Fruit fly (Drosophila melanogaster) whole organism, pupa: Measurements from ENCODE around the gene ATPsynGL.

Experiments
- CG10348 ChIP-seq: fragments of 200-800 bp; sonication (Bioruptor generic); IDR thresholded peaks from 2 replicates; pipeline ENCODE4 v1.3.6; 2022; ENCODE audit warnings: missing biosample characterization, missing genetic modification characterization
- CG12605 ChIP-seq: fragments of 200-800 bp; sonication (Bioruptor generic); IDR thresholded peaks from 2 replicates; pipeline ENCODE4 v1.3.6; 2022; ENCODE audit warnings: missing biosample characterization, missing genetic modification characterization
- CG13204 ChIP-seq: fragments of 200-800 bp; sonication (Bioruptor generic); optimal IDR thresholded peaks from 2 replicates; lab custom pipeline; 2018; ENCODE audit warnings: missing biosample characterization, mild to moderate bottlenecking, missing genetic modification characterization, moderate library complexity
- CG14655 ChIP-seq: fragments of 200-800 bp; sonication (Bioruptor generic); optimal IDR thresholded peaks from 3 replicates; lab custom pipeline; 2017; ENCODE audit warnings: mild to moderate bottlenecking, missing biosample characterization, missing genetic modification reagents, missing genetic modification characterization
- CG15710 ChIP-seq: fragments of 200-800 bp; sonication (Bioruptor generic); optimal IDR thresholded peaks from 2 replicates; lab custom pipeline; 2018; ENCODE audit warnings: missing biosample characterization, mild to moderate bottlenecking, missing genetic modification characterization, moderate library complexity
- CG17806 ChIP-seq: fragments of 200-800 bp; sonication (Bioruptor generic); optimal IDR thresholded peaks from 2 replicates; lab custom pipeline; 2018; ENCODE audit warnings: missing biosample characterization, mild to moderate bottlenecking, missing genetic modification characterization, moderate library complexity
- CG32121 ChIP-seq: fragments of 200-800 bp; sonication (Bioruptor generic); IDR thresholded peaks from 2 replicates; pipeline ENCODE4 v1.3.6; 2022; ENCODE audit warnings: missing biosample characterization, missing genetic modification characterization
- CG34367 ChIP-seq: fragments of 200-800 bp; sonication (Bioruptor generic); optimal IDR thresholded peaks from 2 replicates; lab custom pipeline; 2018; ENCODE audit warnings: missing biosample characterization, mild to moderate bottlenecking, missing genetic modification characterization
- CG4496 ChIP-seq: fragments of 200-800 bp; sonication (Bioruptor generic); IDR thresholded peaks from 3 replicates; pipeline ENCODE4 v1.3.6; 2022; ENCODE audit warnings: missing biosample characterization, missing genetic modification characterization
- CG8159 ChIP-seq: fragments of 200-800 bp; sonication (Bioruptor generic); optimal IDR thresholded peaks from 3 replicates; lab custom pipeline; 2018; ENCODE audit warnings: missing biosample characterization, mild to moderate bottlenecking, missing genetic modification characterization, moderate library complexity
- CG8301 ChIP-seq: fragments of 200-800 bp; sonication (Bioruptor generic); optimal IDR thresholded peaks from 2 replicates; lab custom pipeline; 2018; ENCODE audit warnings: missing biosample characterization, mild to moderate bottlenecking, missing genetic modification characterization
- CG9948 ChIP-seq: fragments of 200-800 bp; sonication (Bioruptor generic); optimal IDR thresholded peaks from 2 replicates; lab custom pipeline; 2018; ENCODE audit warnings: missing biosample characterization, mild to moderate bottlenecking, missing genetic modification characterization, moderate library complexity
- D1 ChIP-seq: fragments of 200-800 bp; sonication (Bioruptor generic); optimal IDR thresholded peaks from 2 replicates; lab custom pipeline; 2018; ENCODE audit warnings: missing biosample characterization, mild to moderate bottlenecking, missing genetic modification characterization, moderate library complexity
- EcR ChIP-seq: fragments of 200-800 bp; sonication (Bioruptor generic); optimal IDR thresholded peaks from 3 replicates; lab custom pipeline; 2019; ENCODE audit warnings: missing biosample characterization, missing genetic modification characterization, mild to moderate bottlenecking, moderate library complexity, missing genetic modification reagents
- Ets98B ChIP-seq: fragments of 200-800 bp; sonication (Bioruptor generic); IDR thresholded peaks from 2 replicates; pipeline ENCODE4 v1.3.6; 2022; ENCODE audit warnings: missing biosample characterization, missing genetic modification characterization
- Pif1A ChIP-seq: fragments of 200-800 bp; sonication (Bioruptor generic); optimal IDR thresholded peaks from 3 replicates; lab custom pipeline; 2016; ENCODE audit warnings: missing biosample characterization, missing genetic modification characterization
- Pif1B ChIP-seq: fragments of 200-800 bp; sonication (Bioruptor generic); optimal IDR thresholded peaks from 3 replicates; lab custom pipeline; 2016; ENCODE audit warnings: missing biosample characterization, missing genetic modification characterization
- Snoo ChIP-seq: fragments of 200-800 bp; sonication (Bioruptor generic); optimal IDR thresholded peaks from 3 replicates; lab custom pipeline; 2017; ENCODE audit warnings: missing biosample characterization, mild to moderate bottlenecking, missing genetic modification characterization, inconsistent platforms
- fd96Ca ChIP-seq: fragments of 200-800 bp; sonication (Bioruptor generic); IDR thresholded peaks from 3 replicates; pipeline ENCODE4 v1.3.6; 2022; ENCODE audit warnings: missing biosample characterization, missing genetic modification characterization
- gl ChIP-seq: fragments of 200-800 bp; sonication (Bioruptor generic); optimal IDR thresholded peaks from 2 replicates; lab custom pipeline; 2018; ENCODE audit warnings: missing biosample characterization, mild to moderate bottlenecking, missing genetic modification characterization
- rn ChIP-seq: fragments of 200-800 bp; sonication (Bioruptor generic); IDR thresholded peaks from 2 replicates; pipeline ENCODE4 v1.3.6; 2022; ENCODE audit warnings: missing biosample characterization, missing genetic modification characterization

ATPsynGL gene

DNA sequence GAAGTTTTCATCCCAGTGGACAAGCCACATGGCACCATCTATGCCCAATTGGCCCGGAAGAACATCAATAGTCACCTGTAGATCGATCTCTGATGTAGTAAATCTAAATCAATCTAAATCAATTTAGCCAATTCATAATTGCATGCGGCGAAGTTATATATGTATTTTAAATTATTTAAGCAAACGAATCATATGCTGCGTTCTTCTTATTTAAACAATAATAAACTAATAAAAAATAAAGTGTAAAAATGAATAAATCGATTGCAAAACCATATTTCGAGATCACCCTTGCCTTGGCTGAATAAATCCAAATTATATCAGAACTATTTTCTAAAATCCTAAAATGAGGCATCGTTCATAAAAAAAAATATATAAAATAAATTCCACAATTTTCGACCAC lies 34.1 kb downstream of the ATPsynGL start, which contains the start of gene CG7164:
Gene CG7164, plus strand, starts transcription at position 301 of the 400 bp plus-strand sequence.
- TF ChIP-seq gl (no peak), fd96Ca (GFP tag; lab: Robert Waterston, UW) (no peak), CG10348 (no peak), EcR (no peak), rn (GFP tag; lab: Robert Waterston, UW) (no peak), CG15710 (tag; lab: Kevin White, UChicago) (no peak), CG8159 (no peak), CG17806 (no peak), CG4496 (GFP tag; lab: Robert Waterston, UW) (no peak), Snoo (tag; lab: Kevin White, UChicago) (no peak), CG32121 (GFP tag; lab: Robert Waterston, UW) (no peak), CG9948 (no peak), CG12605 (GFP tag; lab: Robert Waterston, UW) (no peak), Ets98B (no peak), CG34367 (tag; lab: Kevin White, UChicago) (no peak), Pif1B (no peak), Pif1A (GFP tag; lab: Kevin White, UChicago) (no peak), CG13204 (GFP tag; lab: Kevin White, UChicago) (no peak), CG8301 (no peak)

DNA sequence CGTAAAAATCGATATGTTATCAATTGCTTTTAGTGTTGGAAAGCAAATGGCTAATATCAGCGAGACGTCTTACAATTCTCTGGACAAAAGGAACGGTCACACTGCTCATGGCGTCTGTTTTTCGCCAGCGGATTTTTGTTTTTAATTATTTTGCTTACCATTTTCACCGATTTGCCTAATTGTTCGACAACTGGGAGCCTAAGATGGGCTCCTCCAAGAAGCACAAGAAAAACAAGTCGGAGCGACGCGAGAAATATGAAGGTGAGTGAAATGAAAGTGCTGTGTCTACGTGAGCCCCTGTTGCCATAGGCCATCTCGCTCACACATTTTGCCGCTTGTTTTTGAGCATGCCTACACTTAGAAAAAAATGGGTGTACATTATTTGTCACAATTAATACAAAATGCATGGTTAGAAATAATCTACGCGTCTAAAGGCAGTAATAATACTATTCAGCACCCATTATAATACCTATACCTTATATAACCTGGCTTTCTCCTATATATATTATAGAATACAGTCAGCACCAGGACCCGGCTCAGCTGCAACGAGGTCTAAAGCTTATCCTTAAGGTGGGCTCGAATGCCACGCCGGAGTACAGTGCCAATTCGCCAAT lies 35.8 kb downstream of the ATPsynGL start, which contains the start of gene Brd7-9:
Gene Brd7-9, plus strand, starts transcription at position 78 of the 614 bp plus-strand sequence.
- peak; percentile 59 for TF ChIP-seq CG34367 (tag; lab: Kevin White, UChicago)
- TF ChIP-seq D1 (tag; lab: Kevin White, UChicago) = no peak
- peak; percentile 80 for TF ChIP-seq CG14655 (GFP tag; lab: Kevin White, UChicago)
- TF ChIP-seq CG15710 (tag; lab: Kevin White, UChicago) = no peak
- no peak for TF ChIP-seq CG10348
- peak; percentile 68 for TF ChIP-seq CG8159
- TF ChIP-seq Pif1A (GFP tag; lab: Kevin White, UChicago) = peak; percentile 80
- no peak for TF ChIP-seq CG17806
- TF ChIP-seq CG12605 (GFP tag; lab: Robert Waterston, UW) = peak; percentile 82
- TF ChIP-seq EcR = no peak
- TF ChIP-seq Ets98B = peak; percentile 86
- TF ChIP-seq gl = peak; percentile 51
- peak; percentile 74 for TF ChIP-seq fd96Ca (GFP tag; lab: Robert Waterston, UW)
- TF ChIP-seq rn (GFP tag; lab: Robert Waterston, UW) = 0 out of 2 replicates have a peak, but pooled peaks have one; percentile 7
- peak; percentile 91 for TF ChIP-seq CG4496 (GFP tag; lab: Robert Waterston, UW)
- TF ChIP-seq Snoo (tag; lab: Kevin White, UChicago) = no peak
- TF ChIP-seq Pif1B = peak; percentile 79
- TF ChIP-seq CG9948 = no peak
- TF ChIP-seq CG13204 (GFP tag; lab: Kevin White, UChicago) = no peak
- TF ChIP-seq CG8301 = peak; percentile 80
- TF ChIP-seq CG32121 (GFP tag; lab: Robert Waterston, UW) = peak; percentile 79

DNA sequence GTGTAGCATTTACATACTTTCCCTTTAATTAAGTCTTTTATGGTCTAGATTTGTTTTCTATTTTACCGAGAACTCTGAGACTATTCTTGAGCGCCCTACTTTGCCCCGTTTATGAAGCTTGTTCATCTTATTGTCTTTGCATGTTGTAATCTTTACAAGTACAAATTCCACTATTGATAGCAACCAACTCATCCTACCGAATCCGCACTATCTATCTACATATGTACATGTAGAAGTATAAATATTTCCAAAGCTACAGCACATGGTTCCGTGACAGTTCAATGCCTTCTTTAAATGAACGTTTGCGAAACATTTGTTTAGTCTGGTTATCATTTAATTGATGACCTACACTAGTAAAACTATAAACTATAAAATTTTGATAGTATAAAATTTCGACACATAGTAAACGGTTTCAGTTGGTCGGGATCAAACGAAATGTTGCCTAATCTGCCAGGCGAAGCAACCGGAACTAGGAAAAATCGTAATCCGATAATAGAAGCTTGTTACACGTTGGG lies 41.9 kb downstream of the ATPsynGL start:
- peak; percentile 9; the same call in 1 of the 2 replicates for TF ChIP-seq Ets98B
- no peak for TF ChIP-seq Pif1B
- no peak for TF ChIP-seq CG15710 (tag; lab: Kevin White, UChicago)

DNA sequence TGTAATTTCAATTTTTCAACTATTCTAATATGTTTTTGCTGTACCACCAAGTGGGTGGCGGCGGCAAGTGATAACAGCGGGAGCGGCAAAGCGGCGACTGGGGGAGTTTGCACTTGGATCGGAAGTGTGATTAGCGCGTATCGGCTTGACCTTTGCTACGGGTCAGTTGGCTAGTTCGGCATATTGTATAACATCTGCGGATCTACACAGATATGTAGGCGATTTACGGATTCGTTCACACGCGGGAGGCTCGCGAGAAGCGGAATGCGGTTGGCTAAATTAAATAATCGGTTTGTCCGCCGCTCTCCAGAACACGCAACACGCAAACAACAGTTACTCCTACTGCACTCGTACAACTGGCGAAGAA lies 43.0 kb downstream of the ATPsynGL start:
- TF ChIP-seq fd96Ca (GFP tag; lab: Robert Waterston, UW) (no peak), CG34367 (tag; lab: Kevin White, UChicago) (no peak), EcR (no peak), CG8301 (no peak), D1 (tag; lab: Kevin White, UChicago) (no peak), gl (no peak), CG4496 (GFP tag; lab: Robert Waterston, UW) (no peak)

DNA sequence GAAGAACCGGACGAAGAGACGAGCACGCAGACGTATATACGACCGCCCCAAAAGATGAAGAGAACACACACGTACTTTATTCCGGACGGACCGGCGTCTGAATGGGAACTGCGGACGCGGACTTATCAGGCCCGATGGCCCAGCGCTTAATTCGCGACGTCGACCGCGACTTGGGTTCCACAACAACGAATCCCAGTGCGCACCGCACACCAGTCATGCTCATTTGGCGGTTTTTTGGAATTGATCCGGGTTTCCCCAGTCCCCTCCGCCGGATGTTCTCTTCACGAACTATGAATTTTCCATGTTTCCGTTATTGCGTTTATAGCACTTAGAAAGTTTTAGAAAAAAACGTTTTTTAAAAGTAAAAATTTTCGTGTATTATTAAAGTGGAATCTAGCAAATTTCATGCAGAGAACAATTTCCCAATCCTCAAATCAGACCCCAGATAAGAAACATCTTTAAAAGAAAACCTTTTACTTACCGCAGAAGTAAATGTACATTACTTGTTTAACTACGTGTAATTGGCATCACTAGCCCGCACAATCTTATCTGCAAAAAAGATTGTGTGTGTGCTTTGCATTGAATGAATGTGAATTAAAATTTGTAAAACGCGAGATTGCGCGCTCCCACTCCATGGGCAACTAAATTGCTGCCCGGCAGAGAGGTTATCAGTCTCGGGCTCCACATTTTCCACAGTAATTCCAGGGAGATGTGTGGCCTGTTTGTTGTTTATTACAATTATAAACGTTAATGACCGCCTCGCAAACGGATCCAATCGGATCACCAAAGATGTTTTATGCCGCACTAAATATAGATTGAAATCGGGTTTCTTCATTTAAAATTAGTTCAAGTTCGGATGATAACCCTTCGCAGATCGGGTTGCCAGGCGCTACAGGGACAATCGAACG lies 43.6 kb downstream of the ATPsynGL start, which contains the start of gene CG7149:
Gene CG7149, minus strand, starts transcription at position 110 of the 908 bp plus-strand sequence.
- no peak for TF ChIP-seq Pif1B
- TF ChIP-seq gl = no peak
- no peak for TF ChIP-seq CG10348
- no peak for TF ChIP-seq CG8301
- peak; percentile 13; the same call in 1 of the 3 replicates for TF ChIP-seq fd96Ca (GFP tag; lab: Robert Waterston, UW)
- peak; percentile 20 for TF ChIP-seq CG14655 (GFP tag; lab: Kevin White, UChicago)
- no peak for TF ChIP-seq CG34367 (tag; lab: Kevin White, UChicago)
- no peak for TF ChIP-seq rn (GFP tag; lab: Robert Waterston, UW)
- peak; percentile 25 for TF ChIP-seq Snoo (tag; lab: Kevin White, UChicago)
- TF ChIP-seq CG32121 (GFP tag; lab: Robert Waterston, UW) = no peak
- no peak for TF ChIP-seq CG9948
- TF ChIP-seq Pif1A (GFP tag; lab: Kevin White, UChicago) = no peak
- no peak for TF ChIP-seq CG15710 (tag; lab: Kevin White, UChicago)
- no peak for TF ChIP-seq D1 (tag; lab: Kevin White, UChicago)
- peak; percentile 52 for TF ChIP-seq EcR
- TF ChIP-seq CG17806 = no peak
- TF ChIP-seq CG4496 (GFP tag; lab: Robert Waterston, UW) = peak; percentile 37; the same call in 1 of the 3 replicates
- TF ChIP-seq CG13204 (GFP tag; lab: Kevin White, UChicago) = peak; percentile 67
- no peak; the same call in 1 of the 2 replicates for TF ChIP-seq Ets98B
- TF ChIP-seq CG8159 = peak; percentile 46
- 0 out of 2 replicates have a peak, but pooled peaks have one; percentile 11 for TF ChIP-seq CG12605 (GFP tag; lab: Robert Waterston, UW)
